Fruit fly (Drosophila melanogaster): ENCODE results near the gene CG5506.

DNA sequence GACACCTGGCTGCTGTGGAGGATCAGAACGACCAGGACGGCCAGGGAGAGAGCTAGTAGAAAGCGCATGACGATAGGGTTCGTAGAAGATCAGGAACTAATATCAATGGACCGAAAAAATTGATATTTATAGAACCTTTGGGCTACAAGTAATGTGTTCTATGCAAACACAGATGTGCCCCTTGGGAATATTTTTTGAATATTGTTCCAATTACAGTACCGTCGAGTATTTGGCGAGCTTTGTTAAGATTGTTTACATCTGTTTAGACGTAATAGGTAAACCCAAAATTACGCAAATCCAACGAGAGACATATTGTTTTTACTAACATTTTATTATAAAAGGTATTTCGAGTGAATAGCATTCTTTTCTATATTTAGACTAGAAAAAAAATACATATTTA, 49.1 kb downstream of the CG5506 start, which contains the start of gene CG32189:
- TF ChIP-seq Pif1B (GFP tag; optimal IDR thresholded peaks at IDR 0.05) (no peak), Ets98B (GFP tag; IDR thresholded peaks at IDR 0.05) (no peak), CG12605 (GFP tag; IDR thresholded peaks at IDR 0.05) (no peak), EcR (GFP tag; optimal IDR thresholded peaks at IDR 0.05) (no peak), CG17806 (tag; optimal IDR thresholded peaks at IDR 0.05) (no peak), CG8159 (tag; optimal IDR thresholded peaks at IDR 0.05) (no peak), CG10348 (GFP tag; IDR thresholded peaks at IDR 0.05) (no peak), CG34367 (tag; optimal IDR thresholded peaks at IDR 0.05) (no peak), CG32121 (GFP tag; IDR thresholded peaks at IDR 0.05) (no peak), CG8301 (tag; optimal IDR thresholded peaks at IDR 0.05) (no peak), CG9948 (tag; optimal IDR thresholded peaks at IDR 0.05) (no peak)
